Fruit fly (Drosophila melanogaster) whole organism, embryonic: Measurements from ENCODE around the gene barr.

Source experiments
- BEAF-32 ChIP-seq: fragments of 200-800 bp; sonication (Bioruptor generic); optimal IDR thresholded peaks from 3 replicates; lab custom pipeline; 2017; ENCODE audit warnings: missing biosample characterization, missing genetic modification characterization, mild to moderate bottlenecking, moderate library complexity, missing genetic modification reagents
- Bgb ChIP-seq: fragments of 200-800 bp; sonication (Bioruptor generic); IDR thresholded peaks from 2 replicates; pipeline ENCODE4 v1.3.6; 2022; ENCODE audit warnings: missing biosample characterization, missing genetic modification characterization; ENCODE audit not compliant: partially characterized antibody
- CG10366 ChIP-seq: fragments of 200-800 bp; sonication (Bioruptor generic); IDR thresholded peaks from 2 replicates; pipeline ENCODE4 v1.3.6; 2022; ENCODE audit warnings: missing biosample characterization, missing genetic modification characterization
- CG10543 ChIP-seq: fragments of 200-800 bp; sonication (Bioruptor generic); optimal IDR thresholded peaks from 3 replicates; lab custom pipeline; 2017; ENCODE audit warnings: missing biosample characterization, mild to moderate bottlenecking, missing genetic modification characterization, moderate library complexity
- CG13424 ChIP-seq: fragments of 200-800 bp; sonication (Bioruptor generic); optimal IDR thresholded peaks from 2 replicates; lab custom pipeline; 2019; ENCODE audit warnings: missing biosample characterization, mild to moderate bottlenecking, missing genetic modification characterization, moderate library complexity
- CG15514 ChIP-seq: fragments of 200-800 bp; sonication (Bioruptor generic); optimal IDR thresholded peaks from 3 replicates; lab custom pipeline; 2017; ENCODE audit warnings: missing biosample characterization, missing genetic modification characterization, mild to moderate bottlenecking, moderate library complexity, missing genetic modification reagents
- CG16779 ChIP-seq: fragments of 200-800 bp; sonication (Bioruptor generic); IDR thresholded peaks from 2 replicates; pipeline ENCODE4 v1.3.6; 2022; ENCODE audit warnings: missing biosample characterization, missing genetic modification characterization
- CG16813 ChIP-seq: fragments of 200-800 bp; sonication (Bioruptor generic); IDR thresholded peaks from 3 replicates; pipeline ENCODE4 v1.3.6; 2022; ENCODE audit warnings: missing biosample characterization, missing genetic modification characterization; ENCODE audit not compliant: partially characterized antibody
- CG32532 ChIP-seq: fragments of 200-800 bp; sonication (Bioruptor generic); IDR thresholded peaks from 2 replicates; pipeline ENCODE4 v1.3.6; 2022; ENCODE audit warnings: missing biosample characterization, missing genetic modification characterization
- CG34224 ChIP-seq: fragments of 200-800 bp; sonication (Bioruptor generic); IDR thresholded peaks from 3 replicates; pipeline ENCODE4 v1.3.6; 2022; ENCODE audit warnings: missing biosample characterization, missing genetic modification characterization; ENCODE audit not compliant: partially characterized antibody
- CG5953 ChIP-seq: fragments of 200-800 bp; sonication (Bioruptor generic); IDR thresholded peaks from 2 replicates; pipeline ENCODE4 v1.3.6; 2022; ENCODE audit warnings: missing biosample characterization, missing genetic modification characterization
- CG6791 ChIP-seq: fragments of 200-800 bp; sonication (Bioruptor generic); IDR thresholded peaks from 3 replicates; pipeline ENCODE4 v1.3.6; 2022; ENCODE audit warnings: missing biosample characterization, missing genetic modification characterization; ENCODE audit not compliant: partially characterized antibody
- CG7928 ChIP-seq: fragments of 200-800 bp; sonication (Bioruptor generic); optimal IDR thresholded peaks from 2 replicates; lab custom pipeline; 2017; ENCODE audit warnings: missing biosample characterization, mild to moderate bottlenecking, missing genetic modification characterization
- CG8281 ChIP-seq: fragments of 200-800 bp; sonication (Bioruptor generic); optimal IDR thresholded peaks from 2 replicates; lab custom pipeline; 2018; ENCODE audit warnings: missing biosample characterization, mild to moderate bottlenecking, missing genetic modification characterization, moderate library complexity
- CG8924 ChIP-seq: fragments of 200-800 bp; optimal IDR thresholded peaks from 3 replicates; lab custom pipeline; 2019; ENCODE audit warnings: missing biosample characterization, mild to moderate bottlenecking, missing genetic modification characterization, moderate library complexity
- CG9609 ChIP-seq: fragments of 200-800 bp; sonication (Bioruptor generic); optimal IDR thresholded peaks from 3 replicates; lab custom pipeline; 2016; ENCODE audit warnings: missing biosample characterization, missing genetic modification characterization
- D19A ChIP-seq: fragments of 200-800 bp; optimal IDR thresholded peaks from 3 replicates; lab custom pipeline; 2019; ENCODE audit warnings: missing biosample characterization, mild to moderate bottlenecking, missing genetic modification characterization, moderate library complexity
- Fer1 ChIP-seq: fragments of 200-800 bp; sonication (Bioruptor generic); optimal IDR thresholded peaks from 2 replicates; lab custom pipeline; 2017; ENCODE audit warnings: missing biosample characterization, mild to moderate bottlenecking, missing genetic modification characterization
- Hey ChIP-seq: fragments of 200-800 bp; sonication (Bioruptor generic); optimal IDR thresholded peaks from 3 replicates; lab custom pipeline; 2018; ENCODE audit warnings: missing biosample characterization, mild to moderate bottlenecking, missing genetic modification characterization
- Hmx ChIP-seq: fragments of 200-800 bp; sonication (Bioruptor generic); optimal IDR thresholded peaks from 2 replicates; lab custom pipeline; 2016; ENCODE audit warnings: missing biosample characterization, missing genetic modification characterization
- Kr ChIP-seq: fragments of 200-800 bp; sonication (Bioruptor generic); optimal IDR thresholded peaks from 2 replicates; lab custom pipeline; 2017; ENCODE audit warnings: missing biosample characterization, mild to moderate bottlenecking, missing genetic modification characterization
- MESR4 ChIP-seq: fragments of 200-800 bp; sonication (Bioruptor generic); optimal IDR thresholded peaks from 2 replicates; lab custom pipeline; 2018; ENCODE audit warnings: missing biosample characterization, mild to moderate bottlenecking, missing genetic modification characterization, moderate library complexity
- Med ChIP-seq: fragments of 200-800 bp; sonication (Bioruptor generic); peaks from one replicate; lab custom pipeline; 2016; ENCODE audit warnings: missing biosample characterization, missing genetic modification characterization, mild to moderate bottlenecking, inconsistent platforms, moderate library complexity
- Myb ChIP-seq: fragments of 200-800 bp; sonication (Bioruptor generic); optimal IDR thresholded peaks from 2 replicates; lab custom pipeline; 2016; ENCODE audit warnings: missing biosample characterization, missing genetic modification characterization
- NC2β ChIP-seq: fragments of 200-800 bp; sonication (Bioruptor generic); optimal IDR thresholded peaks from 2 replicates; lab custom pipeline; 2016; ENCODE audit warnings: missing biosample characterization, missing genetic modification characterization
- Ravus ChIP-seq: fragments of 200-800 bp; sonication (Bioruptor generic); IDR thresholded peaks from 2 replicates; pipeline ENCODE4 v1.3.6; 2022; ENCODE audit warnings: missing biosample characterization, missing genetic modification characterization
- Scr ChIP-seq: fragments of 200-800 bp; sonication (Bioruptor generic); IDR thresholded peaks from 2 replicates; pipeline ENCODE4 v1.3.6; 2022; ENCODE audit warnings: missing biosample characterization, missing genetic modification characterization; ENCODE audit not compliant: partially characterized antibody
- Stat92E ChIP-seq, 3 experiments: fragments of >200 bp in 2 of 3; fragments of 200-800 bp in 1 of 3; sonication (Bioruptor generic) in 1 of 3; optimal IDR thresholded peaks; 2 replicates each; lab custom pipeline; 2017 to 2019; ENCODE audit warnings: missing biosample characterization in 3 of 3, missing genetic modification characterization in 3 of 3, mild to moderate bottlenecking in 1 of 3, moderate library complexity in 1 of 3
- Usf ChIP-seq: fragments of 200-800 bp; sonication (Bioruptor generic); optimal IDR thresholded peaks from 2 replicates; lab custom pipeline; 2017; ENCODE audit warnings: missing genotype, missing biosample characterization, missing genetic modification characterization
- bab2 ChIP-seq: fragments of 200-800 bp; sonication (Bioruptor generic); optimal IDR thresholded peaks from 2 replicates; lab custom pipeline; 2016; ENCODE audit warnings: missing biosample characterization, missing genetic modification characterization
- bbx ChIP-seq: fragments of 200-800 bp; sonication (Bioruptor generic); IDR thresholded peaks from 2 replicates; pipeline ENCODE4 v1.3.6; 2022; ENCODE audit warnings: missing biosample characterization, missing genetic modification characterization; ENCODE audit not compliant: partially characterized antibody
- ems ChIP-seq: fragments of 200-800 bp; sonication (Bioruptor generic); optimal IDR thresholded peaks from 3 replicates; lab custom pipeline; 2016; ENCODE audit warnings: missing biosample characterization, missing genetic modification characterization
- eyg ChIP-seq: fragments of 200-800 bp; sonication (Bioruptor generic); optimal IDR thresholded peaks from 3 replicates; lab custom pipeline; 2016; ENCODE audit warnings: missing biosample characterization, missing genetic modification characterization
- hb ChIP-seq: fragments of 200-800 bp; sonication (Bioruptor generic); IDR thresholded peaks from 3 replicates; pipeline ENCODE4 v1.3.6; 2022; ENCODE audit warnings: missing biosample characterization, missing genetic modification characterization; ENCODE audit not compliant: partially characterized antibody
- inv ChIP-seq: fragments of 200-800 bp; sonication (Bioruptor generic); IDR thresholded peaks from 2 replicates; pipeline ENCODE4 v1.3.6; 2022; ENCODE audit warnings: missing biosample characterization, missing genetic modification characterization; ENCODE audit not compliant: partially characterized antibody
- lov ChIP-seq, 2 experiments: fragments of 200-800 bp in 1 of 2; fragments of >200 bp in 1 of 2; sonication (Bioruptor generic) in 1 of 2; IDR thresholded peaks in 1 of 2; optimal IDR thresholded peaks in 1 of 2; 2 replicates in 1 of 2; 3 replicates in 1 of 2; pipeline versions ENCODE4 v1.3.6 to Lab custom; 2017 to 2022; ENCODE audit warnings: missing biosample characterization in 1 of 2, missing genetic modification characterization in 1 of 2
- nerfin-1 ChIP-seq: fragments of 200-800 bp; sonication (Bioruptor generic); optimal IDR thresholded peaks from 3 replicates; lab custom pipeline; 2019; ENCODE audit warnings: missing biosample characterization, mild to moderate bottlenecking, missing genetic modification characterization, moderate library complexity
- p53 ChIP-seq: fragments of 200-800 bp; sonication (Bioruptor generic); optimal IDR thresholded peaks from 2 replicates; lab custom pipeline; 2016; ENCODE audit warnings: missing biosample characterization, missing genetic modification characterization
- row ChIP-seq: fragments of 200-800 bp; sonication (Bioruptor generic); IDR thresholded peaks from 3 replicates; pipeline ENCODE4 v1.3.6; 2022; ENCODE audit warnings: missing biosample characterization, missing genetic modification characterization
- sens ChIP-seq: fragments of 200-800 bp; sonication (Bioruptor generic); peaks from one replicate; lab custom pipeline; 2016; ENCODE audit warnings: missing biosample characterization, missing genetic modification characterization
- slp2 ChIP-seq: fragments of 200-800 bp; sonication (Bioruptor generic); optimal IDR thresholded peaks from 2 replicates; lab custom pipeline; 2016; ENCODE audit warnings: missing biosample characterization, missing genetic modification characterization
- sna ChIP-seq: fragments of 200-800 bp; sonication (Bioruptor generic); IDR thresholded peaks from 2 replicates; pipeline ENCODE4 v1.3.6; 2022; ENCODE audit warnings: missing biosample characterization, missing genetic modification characterization; ENCODE audit not compliant: partially characterized antibody
- sqz ChIP-seq: fragments of 200-800 bp; sonication (Bioruptor generic); optimal IDR thresholded peaks from 3 replicates; lab custom pipeline; 2018; ENCODE audit warnings: missing biosample characterization, mild to moderate bottlenecking, missing genetic modification characterization
- stwl ChIP-seq: fragments of 200-800 bp; sonication (Bioruptor generic); optimal IDR thresholded peaks from 3 replicates; lab custom pipeline; 2018; ENCODE audit warnings: missing biosample characterization, mild to moderate bottlenecking, missing genetic modification characterization, moderate library complexity
- tio ChIP-seq: fragments of 200-800 bp; sonication (Bioruptor generic); optimal IDR thresholded peaks from 2 replicates; lab custom pipeline; 2017; ENCODE audit warnings: missing biosample characterization, missing genetic modification characterization, inconsistent platforms
- tna ChIP-seq: fragments of 200-800 bp; sonication (Bioruptor generic); IDR thresholded peaks from 2 replicates; pipeline ENCODE4 v1.3.6; 2022; ENCODE audit warnings: missing biosample characterization, missing genetic modification characterization; ENCODE audit not compliant: partially characterized antibody
- trem ChIP-seq: fragments of 200-800 bp; optimal IDR thresholded peaks from 3 replicates; lab custom pipeline; 2019; ENCODE audit warnings: missing biosample characterization, mild to moderate bottlenecking, missing genetic modification characterization, moderate library complexity
- unc-4 ChIP-seq: fragments of 200-800 bp; sonication (Bioruptor generic); IDR thresholded peaks from 2 replicates; pipeline ENCODE4 v1.3.6; 2022; ENCODE audit warnings: missing biosample characterization, missing genetic modification characterization; ENCODE audit not compliant: partially characterized antibody
- wek ChIP-seq: fragments of 200-800 bp; sonication (Bioruptor generic); optimal IDR thresholded peaks from 3 replicates; lab custom pipeline; 2018; ENCODE audit warnings: missing biosample characterization, mild to moderate bottlenecking, missing genetic modification characterization, moderate library complexity

The barr gene

dm6 chr2L:20065516-20065915 lies 4.3 kb upstream of the barr start, which contains the start of gene vls (continued):
- TF ChIP-seq Scr (GFP tag; lab: Robert Waterston, UW) (peak; percentile 82), CG32532 (GFP tag; lab: Robert Waterston, UW) (no peak), CG6791 (peak; percentile 79), Hmx (GFP tag; lab: Kevin White, UChicago) (no peak), row (GFP tag; lab: Robert Waterston, UW) (peak; percentile 55), stwl (peak; percentile 18), CG13424 (tag; lab: Kevin White, UChicago) (no peak), sens (GFP tag; lab: Kevin White, UChicago) (peak; percentile 78), CG10543 (GFP tag; lab: Kevin White, UChicago) (no peak), eyg (GFP tag; lab: Kevin White, UChicago) (no peak), wek (GFP tag; lab: Kevin White, UChicago) (no peak), CG16779 (GFP tag; lab: Robert Waterston, UW) (no peak), CG10366 (no peak), MESR4 (GFP tag; lab: Kevin White, UChicago) (peak; percentile 33), Fer1 (GFP tag; lab: Kevin White, UChicago) (no peak), NC2β (GFP tag; lab: Kevin White, UChicago) (no peak), CG8924 (tag; lab: Kevin White, UChicago) (no peak), CG7928 (GFP tag; lab: Kevin White, UChicago) (no peak), trem (tag; lab: Kevin White, UChicago) (peak; percentile 29), tio (GFP tag; lab: Kevin White, UChicago) (no peak), inv (GFP tag; lab: Robert Waterston, UW) (peak; percentile 50), CG15514 (GFP tag; lab: Kevin White, UChicago) (peak; percentile 12), CG9609 (GFP tag; lab: Kevin White, UChicago) (no peak), ems (GFP tag; lab: Kevin White, UChicago) (no peak), nerfin-1 (tag; lab: Kevin White, UChicago) (no peak), CG16813 (peak; percentile 72), sna (GFP tag; lab: Robert Waterston, UW) (peak; percentile 79), sqz (GFP tag; lab: Kevin White, UChicago) (peak; percentile 84), slp2 (no peak), tna (GFP tag; lab: Robert Waterston, UW) (peak; percentile 52; the same call in 1 of the 2 replicates), D19A (peak; percentile 39), bbx (GFP tag; lab: Robert Waterston, UW) (peak; percentile 75), p53 (no peak), Hey (tag; lab: Kevin White, UChicago) (no peak), CG5953 (GFP tag; lab: Robert Waterston, UW) (no peak), Myb (GFP tag; lab: Kevin White, UChicago) (peak; percentile 60), lov (optimal IDR thresholded peaks at IDR 0.05; lab: Kevin White, UChicago) (no peak), lov (GFP tag; IDR thresholded peaks at IDR 0.05; lab: Robert Waterston, UW) (no peak), bab2 (GFP tag; lab: Kevin White, UChicago) (no peak), Ravus (no peak), Bgb (peak; percentile 80), Kr (GFP tag; lab: Kevin White, UChicago) (no peak), Stat92E (GFP tag; optimal IDR thresholded peaks at IDR 0.05; lab: Kevin White, UChicago) (no peak), Usf (GFP tag; lab: Kevin White, UChicago) (no peak), CG34224 (peak; percentile 84), unc-4 (GFP tag; lab: Robert Waterston, UW) (peak; percentile 78), BEAF-32 (GFP tag; lab: Kevin White, UChicago) (peak; percentile 73), hb (GFP tag; lab: Robert Waterston, UW) (peak; percentile 30; the same call in 1 of the 3 replicates), CG8281 (tag; lab: Kevin White, UChicago) (no peak), Med (GFP tag; lab: Kevin White, UChicago) (no peak)
